Fruit fly (Drosophila melanogaster) whole organism, pupa: Measurements from ENCODE around the gene btv.

Experiments
- CG10348 ChIP-seq: fragments of 200-800 bp; sonication (Bioruptor generic); IDR thresholded peaks from 2 replicates; pipeline ENCODE4 v1.3.6; 2022; ENCODE audit warnings: missing biosample characterization, missing genetic modification characterization
- CG12605 ChIP-seq: fragments of 200-800 bp; sonication (Bioruptor generic); IDR thresholded peaks from 2 replicates; pipeline ENCODE4 v1.3.6; 2022; ENCODE audit warnings: missing biosample characterization, missing genetic modification characterization
- CG13204 ChIP-seq: fragments of 200-800 bp; sonication (Bioruptor generic); optimal IDR thresholded peaks from 2 replicates; lab custom pipeline; 2018; ENCODE audit warnings: missing biosample characterization, mild to moderate bottlenecking, missing genetic modification characterization, moderate library complexity
- CG14655 ChIP-seq: fragments of 200-800 bp; sonication (Bioruptor generic); optimal IDR thresholded peaks from 3 replicates; lab custom pipeline; 2017; ENCODE audit warnings: mild to moderate bottlenecking, missing biosample characterization, missing genetic modification reagents, missing genetic modification characterization
- CG15710 ChIP-seq: fragments of 200-800 bp; sonication (Bioruptor generic); optimal IDR thresholded peaks from 2 replicates; lab custom pipeline; 2018; ENCODE audit warnings: missing biosample characterization, mild to moderate bottlenecking, missing genetic modification characterization, moderate library complexity
- CG17806 ChIP-seq: fragments of 200-800 bp; sonication (Bioruptor generic); optimal IDR thresholded peaks from 2 replicates; lab custom pipeline; 2018; ENCODE audit warnings: missing biosample characterization, mild to moderate bottlenecking, missing genetic modification characterization, moderate library complexity
- CG32121 ChIP-seq: fragments of 200-800 bp; sonication (Bioruptor generic); IDR thresholded peaks from 2 replicates; pipeline ENCODE4 v1.3.6; 2022; ENCODE audit warnings: missing biosample characterization, missing genetic modification characterization
- CG34367 ChIP-seq: fragments of 200-800 bp; sonication (Bioruptor generic); optimal IDR thresholded peaks from 2 replicates; lab custom pipeline; 2018; ENCODE audit warnings: missing biosample characterization, mild to moderate bottlenecking, missing genetic modification characterization
- CG4496 ChIP-seq: fragments of 200-800 bp; sonication (Bioruptor generic); IDR thresholded peaks from 3 replicates; pipeline ENCODE4 v1.3.6; 2022; ENCODE audit warnings: missing biosample characterization, missing genetic modification characterization
- CG8159 ChIP-seq: fragments of 200-800 bp; sonication (Bioruptor generic); optimal IDR thresholded peaks from 3 replicates; lab custom pipeline; 2018; ENCODE audit warnings: missing biosample characterization, mild to moderate bottlenecking, missing genetic modification characterization, moderate library complexity
- CG8301 ChIP-seq: fragments of 200-800 bp; sonication (Bioruptor generic); optimal IDR thresholded peaks from 2 replicates; lab custom pipeline; 2018; ENCODE audit warnings: missing biosample characterization, mild to moderate bottlenecking, missing genetic modification characterization
- CG9948 ChIP-seq: fragments of 200-800 bp; sonication (Bioruptor generic); optimal IDR thresholded peaks from 2 replicates; lab custom pipeline; 2018; ENCODE audit warnings: missing biosample characterization, mild to moderate bottlenecking, missing genetic modification characterization, moderate library complexity
- D1 ChIP-seq: fragments of 200-800 bp; sonication (Bioruptor generic); optimal IDR thresholded peaks from 2 replicates; lab custom pipeline; 2018; ENCODE audit warnings: missing biosample characterization, mild to moderate bottlenecking, missing genetic modification characterization, moderate library complexity
- EcR ChIP-seq: fragments of 200-800 bp; sonication (Bioruptor generic); optimal IDR thresholded peaks from 3 replicates; lab custom pipeline; 2019; ENCODE audit warnings: missing biosample characterization, missing genetic modification characterization, mild to moderate bottlenecking, moderate library complexity, missing genetic modification reagents
- Ets98B ChIP-seq: fragments of 200-800 bp; sonication (Bioruptor generic); IDR thresholded peaks from 2 replicates; pipeline ENCODE4 v1.3.6; 2022; ENCODE audit warnings: missing biosample characterization, missing genetic modification characterization
- Pif1A ChIP-seq: fragments of 200-800 bp; sonication (Bioruptor generic); optimal IDR thresholded peaks from 3 replicates; lab custom pipeline; 2016; ENCODE audit warnings: missing biosample characterization, missing genetic modification characterization
- Pif1B ChIP-seq: fragments of 200-800 bp; sonication (Bioruptor generic); optimal IDR thresholded peaks from 3 replicates; lab custom pipeline; 2016; ENCODE audit warnings: missing biosample characterization, missing genetic modification characterization
- Snoo ChIP-seq: fragments of 200-800 bp; sonication (Bioruptor generic); optimal IDR thresholded peaks from 3 replicates; lab custom pipeline; 2017; ENCODE audit warnings: missing biosample characterization, mild to moderate bottlenecking, missing genetic modification characterization, inconsistent platforms
- fd96Ca ChIP-seq: fragments of 200-800 bp; sonication (Bioruptor generic); IDR thresholded peaks from 3 replicates; pipeline ENCODE4 v1.3.6; 2022; ENCODE audit warnings: missing biosample characterization, missing genetic modification characterization
- gl ChIP-seq: fragments of 200-800 bp; sonication (Bioruptor generic); optimal IDR thresholded peaks from 2 replicates; lab custom pipeline; 2018; ENCODE audit warnings: missing biosample characterization, mild to moderate bottlenecking, missing genetic modification characterization
- rn ChIP-seq: fragments of 200-800 bp; sonication (Bioruptor generic); IDR thresholded peaks from 2 replicates; pipeline ENCODE4 v1.3.6; 2022; ENCODE audit warnings: missing biosample characterization, missing genetic modification characterization

btv gene

DNA sequence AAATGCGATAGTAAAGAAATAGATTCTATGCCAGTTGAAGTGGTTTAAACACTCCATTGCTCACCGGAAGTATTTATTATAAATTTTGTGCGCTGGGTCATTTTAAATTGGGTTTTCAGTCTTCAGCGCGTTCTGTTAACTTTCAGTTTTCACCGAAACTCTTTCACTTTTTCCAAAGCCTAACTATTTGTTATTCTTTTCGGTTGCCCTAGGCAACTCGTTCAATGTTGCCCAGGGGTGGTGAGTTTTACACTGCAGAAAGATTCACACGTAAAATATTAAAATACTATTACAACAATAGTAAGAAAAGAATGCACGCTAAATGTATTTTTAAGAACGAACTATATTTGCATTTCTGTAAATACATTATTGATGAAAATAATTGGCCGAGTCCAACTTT is at the start of gene btv:
Gene btv (minus strand): TSS at position 101 of the 400 bp plus-strand sequence.
- TF ChIP-seq D1 (tag; lab: Kevin White, UChicago) (no peak), CG34367 (no peak), Ets98B (GFP tag; lab: Robert Waterston, UW) (no peak), Pif1A (GFP tag; lab: Kevin White, UChicago) (no peak), rn (GFP tag; lab: Robert Waterston, UW) (no peak), CG8159 (tag; lab: Kevin White, UChicago) (no peak), CG9948 (tag; lab: Kevin White, UChicago) (no peak), fd96Ca (no peak), CG32121 (no peak), CG8301 (tag; lab: Kevin White, UChicago) (no peak), CG17806 (tag; lab: Kevin White, UChicago) (no peak), CG10348 (GFP tag; lab: Robert Waterston, UW) (no peak), CG15710 (tag; lab: Kevin White, UChicago) (no peak), gl (tag; lab: Kevin White, UChicago) (no peak), CG14655 (GFP tag; lab: Kevin White, UChicago) (no peak)

DNA sequence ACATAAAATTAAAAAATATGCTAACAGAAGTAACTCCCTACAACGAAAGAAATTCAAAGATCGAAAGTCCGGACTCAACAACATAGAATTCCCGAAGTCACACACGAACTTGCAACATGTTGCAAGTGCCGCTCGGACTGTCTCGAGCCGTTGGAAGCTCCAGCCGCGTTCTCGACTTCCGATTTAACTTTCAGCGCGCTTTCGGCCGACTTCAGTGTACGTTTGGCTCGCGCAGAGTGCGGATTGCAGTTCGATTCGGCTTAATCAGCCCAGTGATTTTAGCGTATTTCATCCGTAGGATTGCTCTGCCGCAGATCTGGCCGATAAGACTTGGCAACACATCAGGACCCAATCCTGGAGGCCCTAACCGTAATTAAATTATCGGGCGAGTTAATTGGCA is 29.9 kb upstream of the btv start, which contains the start of gene rdo:
Gene rdo (plus strand): TSS at position 213 of the 400 bp plus-strand sequence.
- peak; percentile 68; the same call in 2 of the 3 replicates for TF ChIP-seq CG4496 (GFP tag; lab: Robert Waterston, UW)
- TF ChIP-seq rn (GFP tag; lab: Robert Waterston, UW): no peak

DNA sequence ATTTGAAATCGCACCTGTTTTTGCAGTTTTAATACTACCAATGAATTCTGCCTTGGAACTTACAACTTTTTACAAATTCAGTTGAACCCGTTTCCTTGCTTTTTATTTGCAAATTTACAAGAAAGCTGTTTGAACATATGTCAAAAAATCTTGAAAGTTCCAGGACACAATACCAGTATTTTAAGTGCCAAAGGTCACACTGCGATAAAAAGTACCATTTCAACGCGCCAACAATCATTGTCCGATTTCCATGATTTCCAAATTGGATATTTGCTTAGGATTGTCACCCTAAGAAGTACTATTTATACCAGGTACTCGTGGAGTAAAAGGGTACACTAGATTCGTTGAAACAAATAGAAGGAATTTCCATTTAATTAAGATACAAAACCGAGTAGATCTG is 29.1 kb upstream of the btv start, which contains the start of gene elfless:
Gene elfless (minus strand): TSS at position 101 of the 400 bp plus-strand sequence.
- TF ChIP-seq D1 (tag; lab: Kevin White, UChicago) (no peak), Pif1B (GFP tag; lab: Kevin White, UChicago) (no peak), gl (tag; lab: Kevin White, UChicago) (no peak), CG32121 (no peak), CG17806 (tag; lab: Kevin White, UChicago) (no peak), CG10348 (GFP tag; lab: Robert Waterston, UW) (no peak), CG9948 (tag; lab: Kevin White, UChicago) (no peak), CG4496 (GFP tag; lab: Robert Waterston, UW) (no peak), rn (GFP tag; lab: Robert Waterston, UW) (no peak)

DNA sequence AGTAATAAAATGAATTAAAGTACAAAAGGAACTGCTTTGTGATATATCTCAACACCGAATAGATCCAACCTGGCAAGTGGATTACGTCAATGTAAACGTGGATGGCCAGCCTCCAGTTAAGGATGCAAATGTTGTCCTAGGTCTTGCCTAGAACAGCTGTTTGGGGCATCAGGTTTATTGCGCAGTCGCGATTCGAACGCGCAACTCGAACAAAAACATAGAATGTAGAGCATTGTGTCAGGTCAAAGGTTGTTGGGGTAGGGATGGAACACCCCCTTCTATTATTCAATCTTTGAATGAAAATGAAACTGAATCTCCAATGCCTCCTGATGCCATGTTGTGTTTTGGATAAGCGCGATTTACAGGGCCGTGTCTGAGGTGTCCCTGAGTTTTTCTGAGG is 27.4 kb upstream of the btv start:
- TF ChIP-seq Snoo (tag; lab: Kevin White, UChicago) (no peak), D1 (tag; lab: Kevin White, UChicago) (no peak), Ets98B (GFP tag; lab: Robert Waterston, UW) (no peak), gl (tag; lab: Kevin White, UChicago) (no peak), CG12605 (no peak), CG34367 (no peak), Pif1A (GFP tag; lab: Kevin White, UChicago) (no peak)
- TF ChIP-seq, all 21 proteins: peak for 0

DNA sequence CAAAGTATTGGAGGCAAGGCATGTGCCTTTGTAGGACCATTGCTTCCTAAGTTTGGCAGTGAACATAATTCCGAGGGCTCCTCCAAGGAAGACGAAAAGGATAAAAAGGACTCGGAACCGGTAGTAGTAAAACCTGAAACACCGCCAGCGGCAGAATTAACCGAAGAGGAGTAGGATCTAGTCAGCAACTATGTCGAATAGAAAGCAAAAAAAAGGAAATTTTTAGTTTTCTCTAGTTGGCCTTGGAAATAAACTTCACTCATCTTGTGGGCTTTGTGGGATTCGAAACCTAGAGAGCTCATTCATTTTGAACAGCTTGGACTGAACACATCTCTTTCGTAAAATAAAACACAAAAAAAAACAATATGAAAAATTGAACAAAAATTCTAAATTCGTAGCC is 26.4 kb upstream of the btv start, which contains the start of gene CG31740:
Gene CG31740 (plus strand): TSS at position 301 of the 400 bp plus-strand sequence.
- TF ChIP-seq CG17806 (tag; lab: Kevin White, UChicago): no peak
- TF ChIP-seq CG8301 (tag; lab: Kevin White, UChicago): no peak
- TF ChIP-seq CG12605: no peak
- no peak for TF ChIP-seq CG14655 (GFP tag; lab: Kevin White, UChicago)
- no peak for TF ChIP-seq CG10348 (GFP tag; lab: Robert Waterston, UW)
- no peak for TF ChIP-seq CG8159 (tag; lab: Kevin White, UChicago)
- no peak for TF ChIP-seq CG13204 (GFP tag; lab: Kevin White, UChicago)
- no peak for TF ChIP-seq CG32121
- no peak for TF ChIP-seq EcR (GFP tag; lab: Kevin White, UChicago)
- no peak for TF ChIP-seq CG9948 (tag; lab: Kevin White, UChicago)
- TF ChIP-seq fd96Ca: no peak
- no peak for TF ChIP-seq CG34367
- no peak for TF ChIP-seq D1 (tag; lab: Kevin White, UChicago)
- TF ChIP-seq Ets98B (GFP tag; lab: Robert Waterston, UW): no peak
- TF ChIP-seq Snoo (tag; lab: Kevin White, UChicago): no peak

DNA sequence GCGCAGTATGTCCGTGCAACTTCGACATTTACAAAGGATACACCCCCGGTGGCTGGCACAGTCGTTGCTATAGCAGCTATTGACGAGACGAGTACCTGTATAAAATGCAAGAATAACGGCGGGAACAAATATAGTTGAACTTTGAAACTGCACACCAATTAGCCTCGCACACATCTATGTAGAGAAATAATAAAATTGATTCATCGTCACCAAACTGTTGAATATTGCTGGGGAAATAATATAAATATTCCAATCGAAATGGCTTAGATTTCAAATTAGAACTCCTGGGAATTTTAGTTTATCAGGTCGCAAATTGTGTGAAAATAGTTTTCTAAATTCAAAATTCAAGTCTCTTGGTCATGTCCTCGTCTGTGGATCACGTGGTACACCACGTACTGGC is 25.4 kb upstream of the btv start, which contains the start of the genes CG42634 and CG42635:
Gene CG42634 (plus strand): TSS at position 301 of the 400 bp plus-strand sequence.
Gene CG42635 (plus strand): TSS at position 301 of the 400 bp plus-strand sequence.
- TF ChIP-seq rn (GFP tag; lab: Robert Waterston, UW) (no peak), CG8159 (tag; lab: Kevin White, UChicago) (no peak), CG4496 (GFP tag; lab: Robert Waterston, UW) (no peak), Pif1A (GFP tag; lab: Kevin White, UChicago) (no peak), CG34367 (no peak), gl (tag; lab: Kevin White, UChicago) (no peak), EcR (GFP tag; lab: Kevin White, UChicago) (no peak), D1 (tag; lab: Kevin White, UChicago) (no peak), CG32121 (no peak), CG14655 (GFP tag; lab: Kevin White, UChicago) (no peak), CG10348 (GFP tag; lab: Robert Waterston, UW) (no peak), fd96Ca (no peak), CG13204 (GFP tag; lab: Kevin White, UChicago) (no peak), Ets98B (GFP tag; lab: Robert Waterston, UW) (no peak), CG17806 (tag; lab: Kevin White, UChicago) (no peak)
